Worm (Caenorhabditis elegans): ENCODE results near the gene ptr-9.

ce11 chrIII:9152950-9153349 is 8.5 kb downstream of the ptr-9 start:
- no peak for TF ChIP-seq snpc-3.4 (tag; optimal IDR thresholded peaks at IDR 0.05)
- no peak for TF ChIP-seq snpc-4 (GFP tag; optimal IDR thresholded peaks at IDR 0.05)
- TF ChIP-seq snpc-4 (tag; optimal IDR thresholded peaks at IDR 0.05), result no peak
- no peak for TF ChIP-seq F52B5.7 (tag; optimal IDR thresholded peaks at IDR 0.05)

All from whole organism, young adult.